Worm (Caenorhabditis elegans) whole organism, L3 larva: ENCODE results near the gene F29B9.12.

ENCODE experiments used
- R02D3.7 ChIP-seq: fragments of 150-350 bp; optimal IDR thresholded peaks from 2 replicates; lab custom pipeline; 2014; ENCODE audit warnings: missing biosample characterization, missing genetic modification characterization
- ZK546.5 ChIP-seq: sonication (generic microtip); optimal IDR thresholded peaks from 2 replicates; lab custom pipeline; 2017; ENCODE audit warnings: missing biosample characterization, missing genetic modification characterization
- aly-2 ChIP-seq: fragments of 150-350 bp; optimal IDR thresholded peaks from 2 replicates; lab custom pipeline; 2014; ENCODE audit warnings: missing biosample characterization, missing genetic modification characterization
- ama-1 ChIP-seq: fragments of 150-350 bp; optimal IDR thresholded peaks from 2 replicates; lab custom pipeline; 2018
- ceh-82 ChIP-seq: fragments of 150-350 bp; optimal IDR thresholded peaks from 2 replicates; lab custom pipeline; 2014; ENCODE audit warnings: missing biosample characterization, missing genetic modification characterization
- ceh-9 ChIP-seq: sonication (generic microtip); optimal IDR thresholded peaks from 2 replicates; lab custom pipeline; 2018; ENCODE audit warnings: missing biosample characterization, missing genetic modification characterization
- daf-12 ChIP-seq: fragments of 150-350 bp; optimal IDR thresholded peaks from 2 replicates; lab custom pipeline; 2014; ENCODE audit warnings: missing biosample characterization, missing genetic modification reagents, missing genetic modification characterization
- elt-2 ChIP-seq: sonication (generic microtip); optimal IDR thresholded peaks from 2 replicates; lab custom pipeline; 2016; ENCODE audit warnings: missing genetic modification reagents, mild to moderate bottlenecking, missing genetic modification characterization, missing compliant biosample characterization
- elt-3 ChIP-seq, 3 experiments: fragments of 150-350 bp in 1 of 3; sonication (generic microtip) in 2 of 3; optimal IDR thresholded peaks; 2 replicates in 2 of 3; 4 replicates in 1 of 3; lab custom pipeline; 2014 to 2017; ENCODE audit warnings: missing biosample characterization in 3 of 3, missing genetic modification characterization in 3 of 3
- eor-1 ChIP-seq, 2 experiments: fragments of 150-350 bp; optimal IDR thresholded peaks; 2 replicates each; lab custom pipeline; 2014 to 2018; ENCODE audit warnings: missing biosample characterization in 2 of 2, missing genetic modification characterization in 2 of 2
- fkh-10 ChIP-seq: sonication (generic microtip); optimal IDR thresholded peaks from 2 replicates; lab custom pipeline; 2017; ENCODE audit warnings: missing biosample characterization, missing genetic modification reagents, missing genetic modification characterization
- fos-1 ChIP-seq: fragments of 150-350 bp; optimal IDR thresholded peaks from 2 replicates; lab custom pipeline; 2014; ENCODE audit warnings: missing biosample characterization, missing genetic modification characterization
- jun-1 ChIP-seq: fragments of 150-350 bp; optimal IDR thresholded peaks from 2 replicates; lab custom pipeline; 2014; ENCODE audit warnings: missing biosample characterization, missing genetic modification reagents, missing genetic modification characterization
- lin-15B ChIP-seq: fragments of 150-350 bp; optimal IDR thresholded peaks from 2 replicates; lab custom pipeline; 2014; ENCODE audit warnings: missing biosample characterization, missing genetic modification characterization
- lin-39 ChIP-seq: fragments of 150-350 bp; optimal IDR thresholded peaks from 2 replicates; lab custom pipeline; 2018; ENCODE audit warnings: missing biosample characterization, missing genetic modification reagents, missing genetic modification characterization
- mdl-1 ChIP-seq: fragments of 150-350 bp; optimal IDR thresholded peaks from 2 replicates; lab custom pipeline; 2014; ENCODE audit warnings: missing biosample characterization, missing genetic modification characterization
- mml-1 ChIP-seq: fragments of 150-350 bp; sonication (generic microtip); optimal IDR thresholded peaks from 3 replicates; lab custom pipeline; 2014; ENCODE audit warnings: missing biosample characterization, missing genetic modification characterization
- nfya-1 ChIP-seq: sonication (generic microtip); optimal IDR thresholded peaks from 2 replicates; lab custom pipeline; 2017; ENCODE audit warnings: missing genetic modification characterization, mild to moderate bottlenecking, missing compliant biosample characterization, antibody characterized with exemption, moderate library complexity; ENCODE audit not compliant: insufficient read depth
- nhr-11 ChIP-seq: fragments of 150-350 bp; optimal IDR thresholded peaks from 2 replicates; lab custom pipeline; 2014; ENCODE audit warnings: missing biosample characterization, missing genetic modification characterization
- nhr-12 ChIP-seq: fragments of 150-350 bp; optimal IDR thresholded peaks from 2 replicates; lab custom pipeline; 2014; ENCODE audit warnings: missing biosample characterization, missing genetic modification characterization
- nhr-23 ChIP-seq: fragments of 150-350 bp; optimal IDR thresholded peaks from 2 replicates; lab custom pipeline; 2014; ENCODE audit warnings: missing biosample characterization, missing genetic modification reagents, missing genetic modification characterization
- nhr-237 ChIP-seq: fragments of 150-350 bp; optimal IDR thresholded peaks from 2 replicates; lab custom pipeline; 2014; ENCODE audit warnings: missing biosample characterization, missing genetic modification characterization
- nhr-28 ChIP-seq: fragments of 150-350 bp; optimal IDR thresholded peaks from 2 replicates; lab custom pipeline; 2014; ENCODE audit warnings: missing biosample characterization, missing genetic modification characterization
- nhr-43 ChIP-seq: sonication (generic microtip); optimal IDR thresholded peaks from 2 replicates; lab custom pipeline; 2016; ENCODE audit warnings: mild to moderate bottlenecking, missing genetic modification characterization, missing compliant biosample characterization; ENCODE audit not compliant: poor library complexity, severe bottlenecking
- nhr-67 ChIP-seq: fragments of 150-350 bp; optimal IDR thresholded peaks from 2 replicates; lab custom pipeline; 2014; ENCODE audit warnings: missing biosample characterization, missing genetic modification characterization
- nhr-76 ChIP-seq: fragments of 150-350 bp; sonication (generic microtip); optimal IDR thresholded peaks from 5 replicates; lab custom pipeline; 2014; ENCODE audit warnings: missing biosample characterization, missing genetic modification characterization
- nhr-77 ChIP-seq: fragments of 150-350 bp; optimal IDR thresholded peaks from 2 replicates; lab custom pipeline; 2014; ENCODE audit warnings: missing biosample characterization, missing genetic modification characterization
- pha-4 ChIP-seq: fragments of 150-350 bp; optimal IDR thresholded peaks from 2 replicates; lab custom pipeline; 2014; ENCODE audit warnings: missing biosample characterization, missing genetic modification reagents, missing genetic modification characterization
- skn-1 ChIP-seq: fragments of 150-350 bp; optimal IDR thresholded peaks from 2 replicates; lab custom pipeline; 2014; ENCODE audit warnings: missing biosample characterization, missing genetic modification characterization
- snpc-4 ChIP-seq: fragments of 150-350 bp; optimal IDR thresholded peaks from 2 replicates; lab custom pipeline; 2014; ENCODE audit warnings: missing biosample characterization, missing genetic modification characterization
- tbx-2 ChIP-seq: sonication (generic microtip); optimal IDR thresholded peaks from 2 replicates; lab custom pipeline; 2016; ENCODE audit warnings: mild to moderate bottlenecking, missing genetic modification characterization, missing compliant biosample characterization
- unc-39 ChIP-seq: sonication (generic microtip); optimal IDR thresholded peaks from 4 replicates; lab custom pipeline; 2017; ENCODE audit warnings: missing biosample characterization, missing genetic modification characterization
- zag-1 ChIP-seq: fragments of 150-350 bp; optimal IDR thresholded peaks from 2 replicates; lab custom pipeline; 2014; ENCODE audit warnings: missing biosample characterization, missing genetic modification characterization
- ztf-11 ChIP-seq: fragments of 150-350 bp; optimal IDR thresholded peaks from 2 replicates; lab custom pipeline; 2014; ENCODE audit warnings: missing biosample characterization, missing genetic modification characterization
- ztf-4 ChIP-seq: fragments of 150-350 bp; optimal IDR thresholded peaks from 2 replicates; lab custom pipeline; 2014; ENCODE audit warnings: missing biosample characterization, missing genetic modification characterization

The F29B9.12 gene

ce11 chrIV:4669242-4669641 is at the start of gene F29B9.12:
Gene F29B9.12, plus strand, starts transcription at chrIV:4669542.
- no peak for TF ChIP-seq lin-39
- TF ChIP-seq nhr-11 (tag; lab: Kevin White, UChicago), result no peak
- TF ChIP-seq tbx-2 (tag; lab: Kevin White, UChicago), result no peak
- no peak for TF ChIP-seq fkh-10

DNA sequence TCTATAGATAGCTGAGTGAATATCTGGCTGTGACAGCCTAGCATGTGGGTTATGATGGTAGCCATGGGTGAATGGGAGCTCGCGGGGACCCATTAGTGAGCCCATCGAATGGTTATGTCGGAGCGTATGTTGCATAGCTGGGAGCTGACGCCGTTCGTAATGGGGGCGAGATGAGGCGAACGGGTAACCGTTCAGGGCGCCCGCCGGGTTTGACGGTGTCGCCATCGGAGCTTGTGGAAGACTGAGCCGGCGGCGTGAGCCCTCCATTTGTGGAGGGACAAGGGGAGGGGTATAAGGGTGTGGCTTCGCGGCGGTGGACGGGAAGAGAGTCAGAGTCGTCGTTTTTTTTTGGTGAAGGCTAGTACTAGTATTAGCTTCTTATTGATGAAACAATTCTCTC is 45.5 kb upstream of the F29B9.12 start:
- TF ChIP-seq mml-1 (tag; lab: Kevin White, UChicago), result no peak
- TF ChIP-seq jun-1 (tag; lab: Kevin White, UChicago), result no peak
- no peak for TF ChIP-seq nfya-1
- no peak for TF ChIP-seq mdl-1 (tag; lab: Kevin White, UChicago)
- no peak for TF ChIP-seq ama-1 (lab: Kevin White, UChicago)
- no peak for TF ChIP-seq nhr-237
- no peak for TF ChIP-seq R02D3.7
- TF ChIP-seq tbx-2 (tag; lab: Kevin White, UChicago), result no peak
- TF ChIP-seq nhr-67 (tag; lab: Kevin White, UChicago), result no peak
- no peak for TF ChIP-seq ceh-9 (tag; lab: Kevin White, UChicago)
- no peak for TF ChIP-seq skn-1 (tag; lab: Kevin White, UChicago)
- no peak for TF ChIP-seq nhr-43
- TF ChIP-seq ZK546.5 (tag; lab: Kevin White, UChicago), result no peak
- TF ChIP-seq ceh-82 (tag; lab: Kevin White, UChicago), result no peak
- no peak for TF ChIP-seq fos-1 (tag; lab: Kevin White, UChicago)
- no peak for TF ChIP-seq fkh-10
- TF ChIP-seq aly-2 (tag; lab: Kevin White, UChicago), result no peak
- TF ChIP-seq ztf-11, result no peak

DNA sequence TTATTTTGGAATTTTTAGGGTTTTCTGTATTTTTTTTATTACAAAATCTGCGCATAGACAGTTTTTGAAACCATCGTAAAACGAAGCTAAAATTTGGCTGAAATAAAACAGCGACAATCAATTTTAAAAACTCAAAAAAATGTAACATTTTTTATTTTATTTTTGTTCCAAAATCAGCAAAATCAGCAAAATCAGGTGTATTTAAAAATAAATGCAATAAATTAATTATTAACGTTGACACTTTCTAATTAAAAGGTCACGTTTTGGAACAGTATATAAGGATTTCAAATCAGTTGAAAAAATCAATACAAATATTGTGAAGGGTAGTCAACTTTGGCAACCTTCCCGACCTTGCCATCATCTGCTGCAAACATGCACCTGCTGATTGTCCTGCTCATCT is 35.9 kb upstream of the F29B9.12 start, which contains the start of gene R105.1:
TSS of gene R105.1 (plus strand) at position 301 of the 400 bp plus-strand sequence.
- TF ChIP-seq nhr-28 (tag; lab: Kevin White, UChicago) (no peak), daf-12 (tag; lab: Kevin White, UChicago) (no peak), snpc-4 (tag; lab: Kevin White, UChicago) (no peak), fkh-10 (no peak), nhr-43 (no peak), eor-1 (tag; optimal IDR thresholded peaks at IDR 0.05; lab: Kevin White, UChicago) (no peak), nhr-12 (no peak), zag-1 (tag; lab: Kevin White, UChicago) (no peak), nhr-77 (tag; lab: Kevin White, UChicago) (no peak), ceh-9 (tag; lab: Kevin White, UChicago) (no peak), nhr-23 (tag; lab: Kevin White, UChicago) (no peak), elt-3 (tag; optimal IDR thresholded peaks at IDR 0.05; lab: Kevin White, UChicago) (no peak), lin-39 (no peak)

DNA sequence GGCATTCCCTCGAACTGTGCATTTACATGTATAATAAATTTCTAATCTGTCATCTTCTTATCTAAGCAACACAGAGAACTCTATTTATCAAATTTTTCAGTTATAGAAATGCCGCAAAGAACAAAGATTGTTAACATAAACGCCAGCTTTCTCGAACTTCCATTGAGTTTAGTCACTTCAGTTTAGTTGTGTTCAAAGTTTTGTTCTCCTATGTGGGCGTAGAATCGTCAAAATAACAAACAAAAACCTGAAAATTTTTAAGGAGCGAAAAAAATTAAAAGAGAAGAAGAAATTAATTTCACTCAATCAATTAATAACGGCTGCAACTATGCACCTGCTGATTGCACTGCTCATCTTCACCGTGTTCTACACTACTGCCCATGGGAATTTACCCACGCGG is 33.3 kb upstream of the F29B9.12 start, which contains the start of gene R105.5:
TSS of gene R105.5 (plus strand) at position 301 of the 400 bp plus-strand sequence.
- TF ChIP-seq ZK546.5 (tag; lab: Kevin White, UChicago), result no peak
- TF ChIP-seq nhr-77 (tag; lab: Kevin White, UChicago), result no peak
- no peak for TF ChIP-seq fkh-10
- TF ChIP-seq aly-2 (tag; lab: Kevin White, UChicago), result no peak
- no peak for TF ChIP-seq nhr-23 (tag; lab: Kevin White, UChicago)
- no peak for TF ChIP-seq zag-1 (tag; lab: Kevin White, UChicago)
- no peak for TF ChIP-seq elt-2 (tag; lab: Kevin White, UChicago)
- TF ChIP-seq jun-1 (tag; lab: Kevin White, UChicago), result no peak
- TF ChIP-seq nhr-237, result no peak
- TF ChIP-seq lin-15B (tag; lab: Kevin White, UChicago), result no peak
- no peak for TF ChIP-seq unc-39 (tag; lab: Kevin White, UChicago)
- TF ChIP-seq ztf-4, result no peak
- TF ChIP-seq, all 47 proteins: peak for 0

DNA sequence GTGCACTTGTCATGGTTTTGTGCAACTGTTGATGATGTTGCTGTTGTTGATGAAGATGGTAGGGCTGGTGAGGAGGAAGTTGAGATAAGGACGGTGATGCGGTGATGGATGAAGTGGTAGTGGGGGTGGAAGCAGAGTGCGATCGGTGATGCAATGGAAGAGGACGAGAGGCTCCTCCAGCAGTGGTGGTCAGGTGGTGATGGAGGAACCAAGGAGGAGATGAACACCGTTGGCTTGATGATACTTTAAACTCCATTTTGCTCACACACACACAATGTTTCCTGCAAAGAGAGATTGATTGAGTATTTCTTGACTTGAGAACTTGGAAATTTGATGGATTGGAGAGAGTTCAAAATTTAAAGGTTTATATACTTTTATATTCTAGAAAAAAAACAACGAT is 31.5 kb upstream of the F29B9.12 start, which contains the start of gene F19C7.8:
TSS of gene F19C7.8 (minus strand) at position 256 of the 400 bp plus-strand sequence.
- TF ChIP-seq nhr-76 (tag; lab: Kevin White, UChicago), result no peak
- no peak for TF ChIP-seq pha-4 (tag; lab: Kevin White, UChicago)
- no peak for TF ChIP-seq nhr-43
- no peak for TF ChIP-seq skn-1 (tag; lab: Kevin White, UChicago)
- TF ChIP-seq snpc-4 (tag; lab: Kevin White, UChicago), result no peak
- TF ChIP-seq ceh-82 (tag; lab: Kevin White, UChicago), result no peak
- TF ChIP-seq mdl-1 (tag; lab: Kevin White, UChicago), result no peak
- TF ChIP-seq elt-3 (tag; optimal IDR thresholded peaks at IDR 0.05; lab: Kevin White, UChicago), result no peak
- TF ChIP-seq nhr-12, result no peak
- TF ChIP-seq ama-1 (lab: Kevin White, UChicago), result no peak
- no peak for TF ChIP-seq nhr-11 (tag; lab: Kevin White, UChicago)
- no peak for TF ChIP-seq nhr-77 (tag; lab: Kevin White, UChicago)
- TF ChIP-seq, all 47 proteins: peak for 0
